Worm (Caenorhabditis elegans) whole organism, L4 larva: ENCODE data around the gene Y9C9A.13.

Source experiments
- F10B5.3 ChIP-seq: sonication (generic microtip); optimal IDR thresholded peaks from 2 replicates; lab custom pipeline; 2016; ENCODE audit warnings: mild to moderate bottlenecking, missing genetic modification characterization, missing compliant biosample characterization
- F37D6.2 ChIP-seq: sonication (generic microtip); optimal IDR thresholded peaks from 2 replicates; lab custom pipeline; 2016; ENCODE audit warnings: mild to moderate bottlenecking, missing genetic modification characterization, missing compliant biosample characterization
- F49E8.2 ChIP-seq: sonication (generic microtip); optimal IDR thresholded peaks from 2 replicates; lab custom pipeline; 2016; ENCODE audit warnings: missing compliant biosample characterization, mild to moderate bottlenecking, missing genetic modification characterization, borderline replicate concordance
- T20F7.1 ChIP-seq: fragments of 200-800 bp; sonication (Bioruptor generic); optimal IDR thresholded peaks from 2 replicates; lab custom pipeline; 2018; ENCODE audit warnings: mild to moderate bottlenecking, missing genetic modification characterization, missing compliant biosample characterization
- ZK546.5 ChIP-seq, 2 experiments: sonication (generic microtip); optimal IDR thresholded peaks; 2 replicates each; lab custom pipeline; 2017; ENCODE audit warnings: missing biosample characterization in 2 of 2, missing genetic modification characterization in 2 of 2
- aly-2 ChIP-seq: sonication (generic microtip); optimal IDR thresholded peaks from 2 replicates; lab custom pipeline; 2018; ENCODE audit warnings: missing biosample characterization, missing genetic modification characterization
- ceh-82 ChIP-seq: sonication (generic microtip); optimal IDR thresholded peaks from 2 replicates; lab custom pipeline; 2017; ENCODE audit warnings: missing biosample characterization, missing genetic modification characterization
- dpl-1 ChIP-seq: fragments of 150-350 bp; optimal IDR thresholded peaks from 2 replicates; lab custom pipeline; 2014; ENCODE audit warnings: missing biosample characterization, missing genetic modification reagents, missing genetic modification characterization
- dve-1 ChIP-seq: sonication (generic microtip); optimal IDR thresholded peaks from 2 replicates; lab custom pipeline; 2017; ENCODE audit warnings: antibody characterized with exemption, mild to moderate bottlenecking, missing genetic modification characterization, missing compliant biosample characterization; ENCODE audit not compliant: insufficient read depth
- fkh-10 ChIP-seq: fragments of 150-350 bp; optimal IDR thresholded peaks from 2 replicates; lab custom pipeline; 2014; ENCODE audit warnings: missing biosample characterization, missing genetic modification reagents, missing genetic modification characterization
- hlh-11 ChIP-seq: fragments of 200-800 bp; sonication (Bioruptor generic); optimal IDR thresholded peaks from 2 replicates; lab custom pipeline; 2018; ENCODE audit warnings: mild to moderate bottlenecking, missing genetic modification characterization, missing compliant biosample characterization
- hmg-1.1 ChIP-seq: fragments of 200-800 bp; sonication (Bioruptor generic); IDR thresholded peaks from 2 replicates; pipeline ENCODE4 v1.3.6; 2022; ENCODE audit warnings: missing genetic modification reagents, missing genetic modification characterization, missing compliant biosample characterization
- lim-7 ChIP-seq: fragments of 200-800 bp; sonication (Bioruptor generic); IDR thresholded peaks from 2 replicates; pipeline ENCODE4 v1.3.6; 2022; ENCODE audit warnings: missing genetic modification characterization, missing compliant biosample characterization
- lin-1 ChIP-seq: fragments of 200-800 bp; sonication (Bioruptor generic); IDR thresholded peaks from 2 replicates; pipeline ENCODE4 v1.3.6; 2022; ENCODE audit warnings: missing genetic modification reagents, missing genetic modification characterization, missing compliant biosample characterization
- lin-15B ChIP-seq: fragments of 150-350 bp; sonication (generic microtip); optimal IDR thresholded peaks from 3 replicates; lab custom pipeline; 2014; ENCODE audit warnings: missing biosample characterization, missing genetic modification characterization
- lin-38 ChIP-seq: fragments of 200-800 bp; sonication (Bioruptor generic); IDR thresholded peaks from 2 replicates; pipeline ENCODE4 v1.3.6; 2022; ENCODE audit warnings: missing genetic modification reagents, missing genetic modification characterization, missing compliant biosample characterization
- madf-9 ChIP-seq: fragments of 200-800 bp; sonication (Bioruptor generic); conservative IDR thresholded peaks from 2 replicates; pipeline ENCODE4 v1.3.6; 2022; ENCODE audit warnings: missing genetic modification reagents, missing genetic modification characterization, missing compliant biosample characterization
- mdt-29 ChIP-seq: fragments of 200-800 bp; sonication (Bioruptor generic); IDR thresholded peaks from 2 replicates; pipeline ENCODE4 v1.3.6; 2022; ENCODE audit warnings: missing genetic modification reagents, missing genetic modification characterization, missing compliant biosample characterization
- nhr-102 ChIP-seq: sonication (generic microtip); optimal IDR thresholded peaks from 2 replicates; lab custom pipeline; 2016; ENCODE audit warnings: mild to moderate bottlenecking, missing genetic modification characterization, moderate library complexity, missing compliant biosample characterization
- nhr-25 ChIP-seq: sonication (generic microtip); optimal IDR thresholded peaks from 2 replicates; lab custom pipeline; 2017; ENCODE audit warnings: missing genetic modification characterization, mild to moderate bottlenecking, missing compliant biosample characterization, antibody characterized with exemption, moderate library complexity, borderline replicate concordance; ENCODE audit not compliant: insufficient read depth
- nhr-28 ChIP-seq: fragments of 150-350 bp; optimal IDR thresholded peaks from 2 replicates; lab custom pipeline; 2014; ENCODE audit warnings: missing biosample characterization, missing genetic modification characterization
- nhr-48 ChIP-seq: sonication (generic microtip); optimal IDR thresholded peaks from 2 replicates; lab custom pipeline; 2016; ENCODE audit warnings: mild to moderate bottlenecking, missing genetic modification characterization, missing compliant biosample characterization
- nhr-76 ChIP-seq: fragments of 150-350 bp; optimal IDR thresholded peaks from 2 replicates; lab custom pipeline; 2014; ENCODE audit warnings: missing biosample characterization, missing genetic modification characterization
- php-3 ChIP-seq: fragments of 200-800 bp; sonication (Bioruptor generic); IDR thresholded peaks from 2 replicates; pipeline ENCODE4 v1.3.6; 2022; ENCODE audit warnings: missing genetic modification reagents, missing genetic modification characterization, missing compliant biosample characterization
- sdz-12 ChIP-seq: fragments of 200-800 bp; sonication (Bioruptor generic); optimal IDR thresholded peaks from 2 replicates; lab custom pipeline; 2018; ENCODE audit warnings: mild to moderate bottlenecking, missing genetic modification characterization, missing compliant biosample characterization
- set-16 ChIP-seq: fragments of 200-800 bp; sonication (Bioruptor generic); IDR thresholded peaks from 2 replicates; pipeline ENCODE4 v1.3.6; 2022; ENCODE audit warnings: missing genetic modification reagents, missing genetic modification characterization, missing compliant biosample characterization
- snpc-1.2 ChIP-seq: fragments of 200-800 bp; sonication (Bioruptor generic); IDR thresholded peaks from 2 replicates; pipeline ENCODE4 v1.3.6; 2022; ENCODE audit warnings: missing genetic modification reagents, missing genetic modification characterization, missing compliant biosample characterization
- spr-1 ChIP-seq: sonication (generic microtip); optimal IDR thresholded peaks from 2 replicates; lab custom pipeline; 2016; ENCODE audit warnings: mild to moderate bottlenecking, missing genetic modification characterization, missing compliant biosample characterization
- tra-1 ChIP-seq: fragments of 200-800 bp; sonication (Bioruptor generic); IDR thresholded peaks from 2 replicates; pipeline ENCODE4 v1.3.6; 2022; ENCODE audit warnings: missing genetic modification reagents, missing genetic modification characterization, missing compliant biosample characterization
- unc-62 ChIP-seq, 3 experiments: fragments of 150-350 bp in 1 of 3; sonication (generic microtip); optimal IDR thresholded peaks in 2 of 3; peaks in 1 of 3; 1 replicate in 1 of 3; 2 replicates in 2 of 3; lab custom pipeline; 2014 to 2017; ENCODE audit warnings: missing biosample characterization in 3 of 3, missing genetic modification characterization in 3 of 3, missing genetic modification reagents in 3 of 3, missing genotype in 1 of 3
- vab-7 ChIP-seq: fragments of 200-800 bp; sonication (Bioruptor generic); IDR thresholded peaks from 2 replicates; pipeline ENCODE4 v1.3.6; 2022; ENCODE audit warnings: missing genetic modification reagents, missing genetic modification characterization, missing compliant biosample characterization
- ztf-7 ChIP-seq: fragments of 150-350 bp; optimal IDR thresholded peaks from 2 replicates; lab custom pipeline; 2014; ENCODE audit warnings: missing biosample characterization, missing genetic modification characterization

Gene Y9C9A.13

ce11 chrIV:5005154-5005553, 35.8 kb upstream of the Y9C9A.13 start:
- TF ChIP-seq unc-62 (GFP tag; optimal IDR thresholded peaks at IDR 0.05 in 1 of 2; lab: Kevin White, UChicago) (peak in 1 of 2 experiments; percentile 90), unc-62 (tag; optimal IDR thresholded peaks at IDR 0.05; lab: Kevin White, UChicago) (no peak), hmg-1.1 (GFP tag; lab: Robert Waterston, UW) (no peak)

ce11 chrIV:5002448-5002847, 33.1 kb upstream of the Y9C9A.13 start, which contains the start of gene pes-1:
pes-1 (plus strand) TSS chrIV:5002748.
- TF ChIP-seq madf-9 (GFP tag; lab: Robert Waterston, UW) (no peak), nhr-76 (no peak), nhr-25 (tag; lab: Kevin White, UChicago) (no peak), dve-1 (no peak), spr-1 (no peak), F49E8.2 (tag; lab: Kevin White, UChicago) (no peak), F10B5.3 (tag; lab: Kevin White, UChicago) (no peak), hlh-11 (tag; lab: Kevin White, UChicago) (no peak), nhr-102 (no peak), set-16 (GFP tag; lab: Robert Waterston, UW) (no peak), ceh-82 (tag; lab: Kevin White, UChicago) (no peak), nhr-48 (tag; lab: Kevin White, UChicago) (no peak), ztf-7 (tag; lab: Kevin White, UChicago) (no peak)

- TF ChIP-seq vab-7 (GFP tag; lab: Robert Waterston, UW), result no peak
- no peak for TF ChIP-seq nhr-48 (tag; lab: Kevin White, UChicago)
- TF ChIP-seq lim-7 (GFP tag; lab: Robert Waterston, UW), result no peak
- peak; percentile 94 for TF ChIP-seq set-16 (GFP tag; lab: Robert Waterston, UW)
- no peak for TF ChIP-seq snpc-1.2 (GFP tag; lab: Robert Waterston, UW)
- TF ChIP-seq T20F7.1 (GFP tag; lab: Kevin White, UChicago), result no peak
Observed at ce11 chrIV:4996956-4997355, 27.6 kb upstream of the Y9C9A.13 start.

ce11 chrIV:4995842-4996241, 26.5 kb upstream of the Y9C9A.13 start, which contains the start of gene ssq-2:
ssq-2 (plus strand) TSS chrIV:4996142.
- no peak for TF ChIP-seq tra-1
- TF ChIP-seq lin-15B (tag; lab: Kevin White, UChicago), result no peak
- TF ChIP-seq F37D6.2 (tag; lab: Kevin White, UChicago), result no peak
- TF ChIP-seq nhr-28 (tag; lab: Kevin White, UChicago), result no peak
- no peak for TF ChIP-seq fkh-10 (GFP tag; lab: Kevin White, UChicago)
- TF ChIP-seq lin-38 (GFP tag; lab: Robert Waterston, UW), result no peak
- TF ChIP-seq mdt-29 (GFP tag; lab: Robert Waterston, UW), result no peak
- TF ChIP-seq ZK546.5 (tag; optimal IDR thresholded peaks at IDR 0.05; lab: Kevin White, UChicago), result no peak
- TF ChIP-seq nhr-48 (tag; lab: Kevin White, UChicago), result no peak
- TF ChIP-seq lin-1 (GFP tag; lab: Robert Waterston, UW), result no peak
- TF ChIP-seq aly-2 (tag; lab: Kevin White, UChicago), result no peak
- TF ChIP-seq sdz-12 (GFP tag; lab: Kevin White, UChicago), result no peak
- no peak for TF ChIP-seq dpl-1 (GFP tag; lab: Kevin White, UChicago)
- no peak for TF ChIP-seq madf-9 (GFP tag; lab: Robert Waterston, UW)

- no peak for TF ChIP-seq php-3
- TF ChIP-seq unc-62 (GFP tag; optimal IDR thresholded peaks at IDR 0.05 in 1 of 2; lab: Kevin White, UChicago), result peak in 1 of 2 experiments; percentile 96
- TF ChIP-seq unc-62 (tag; optimal IDR thresholded peaks at IDR 0.05; lab: Kevin White, UChicago), result no peak
Observed at ce11 chrIV:4993128-4993527, 23.8 kb upstream of the Y9C9A.13 start.
